Fruit fly (Drosophila melanogaster) whole organism, embryonic: Measurements from ENCODE around the gene Ada1-1.

ENCODE experiments used
- Asciz ChIP-seq: fragments of 200-800 bp; sonication (Bioruptor generic); optimal IDR thresholded peaks from 2 replicates; lab custom pipeline; 2017; ENCODE audit warnings: missing biosample characterization, mild to moderate bottlenecking, missing genetic modification characterization, missing genetic modification reagents
- Blimp-1 ChIP-seq: fragments of 200-800 bp; sonication (Bioruptor generic); optimal IDR thresholded peaks from 3 replicates; lab custom pipeline; 2018; ENCODE audit warnings: missing biosample characterization, missing genetic modification characterization, mild to moderate bottlenecking, moderate library complexity, missing genetic modification reagents
- C15 ChIP-seq: fragments of 200-800 bp; sonication (Bioruptor generic); IDR thresholded peaks from 3 replicates; pipeline ENCODE4 v1.3.6; 2022; ENCODE audit warnings: missing biosample characterization, missing genetic modification characterization
- CG10654 ChIP-seq: fragments of 200-800 bp; sonication (Bioruptor generic); optimal IDR thresholded peaks from 2 replicates; lab custom pipeline; 2016; ENCODE audit warnings: missing biosample characterization, missing genetic modification characterization
- CG12219 ChIP-seq: fragments of 200-800 bp; sonication (Bioruptor generic); optimal IDR thresholded peaks from 3 replicates; lab custom pipeline; 2018; ENCODE audit warnings: missing biosample characterization, mild to moderate bottlenecking, missing genetic modification characterization
- CG1233 ChIP-seq: fragments of 200-800 bp; sonication (Bioruptor generic); optimal IDR thresholded peaks from 4 replicates; lab custom pipeline; 2018; ENCODE audit warnings: missing biosample characterization, mild to moderate bottlenecking, missing genetic modification characterization
- CG14860 ChIP-seq: fragments of 200-800 bp; sonication (Bioruptor generic); IDR thresholded peaks from 3 replicates; pipeline ENCODE4 v1.3.6; 2022; ENCODE audit warnings: missing biosample characterization, missing genetic modification characterization; ENCODE audit not compliant: partially characterized antibody
- CG2678 ChIP-seq: fragments of 200-800 bp; sonication (Bioruptor generic); optimal IDR thresholded peaks from 3 replicates; lab custom pipeline; 2019; ENCODE audit warnings: missing biosample characterization, mild to moderate bottlenecking, missing genetic modification characterization, moderate library complexity
- CG34422 ChIP-seq: fragments of 200-800 bp; sonication (Bioruptor generic); IDR thresholded peaks from 3 replicates; pipeline ENCODE4 v1.3.6; 2022; ENCODE audit warnings: missing biosample characterization, missing genetic modification characterization
- CG6272 ChIP-seq: fragments of 200-800 bp; sonication (Bioruptor generic); IDR thresholded peaks from 2 replicates; pipeline ENCODE4 v1.3.6; 2022; ENCODE audit warnings: missing biosample characterization, missing genetic modification characterization
- CG9609 ChIP-seq: fragments of 200-800 bp; sonication (Bioruptor generic); optimal IDR thresholded peaks from 3 replicates; lab custom pipeline; 2016; ENCODE audit warnings: missing biosample characterization, missing genetic modification characterization
- Chrac-16 ChIP-seq: fragments of 200-800 bp; sonication (Bioruptor generic); optimal IDR thresholded peaks from 3 replicates; lab custom pipeline; 2016; ENCODE audit warnings: missing biosample characterization, missing genetic modification characterization
- CkIIα-i1 ChIP-seq: fragments of 200-800 bp; sonication (Bioruptor generic); IDR thresholded peaks from 2 replicates; pipeline ENCODE4 v1.3.6; 2022; ENCODE audit warnings: missing biosample characterization, missing genetic modification characterization
- Dad ChIP-seq: fragments of 200-800 bp; sonication (Bioruptor generic); optimal IDR thresholded peaks from 3 replicates; lab custom pipeline; 2016; ENCODE audit warnings: missing biosample characterization, missing genetic modification characterization
- Doc3 ChIP-seq: fragments of 200-800 bp; sonication (Bioruptor generic); IDR thresholded peaks from 3 replicates; pipeline ENCODE4 v1.3.6; 2022; ENCODE audit warnings: missing biosample characterization, missing genetic modification characterization; ENCODE audit not compliant: partially characterized antibody
- GATAe ChIP-seq: fragments of 200-800 bp; sonication (Bioruptor generic); conservative IDR thresholded peaks from 2 replicates; pipeline ENCODE4 v1.3.6; 2022; ENCODE audit warnings: missing biosample characterization, missing genetic modification characterization
- HLHmδ ChIP-seq: fragments of 200-800 bp; sonication (Bioruptor generic); optimal IDR thresholded peaks from 2 replicates; lab custom pipeline; 2018; ENCODE audit warnings: missing biosample characterization, mild to moderate bottlenecking, missing genetic modification characterization, moderate library complexity
- Jarid2 ChIP-seq: fragments of 200-800 bp; sonication (Bioruptor generic); optimal IDR thresholded peaks from 3 replicates; lab custom pipeline; 2017; ENCODE audit warnings: mild to moderate bottlenecking, missing biosample characterization, missing genetic modification reagents, missing genetic modification characterization
- MESR4 ChIP-seq: fragments of 200-800 bp; sonication (Bioruptor generic); optimal IDR thresholded peaks from 2 replicates; lab custom pipeline; 2018; ENCODE audit warnings: missing biosample characterization, mild to moderate bottlenecking, missing genetic modification characterization, moderate library complexity
- MTF-1 ChIP-seq: fragments of 200-800 bp; sonication (Bioruptor generic); optimal IDR thresholded peaks from 2 replicates; lab custom pipeline; 2018; ENCODE audit warnings: missing biosample characterization, mild to moderate bottlenecking, missing genetic modification characterization, borderline replicate concordance
- Mrtf ChIP-seq: fragments of 200-800 bp; sonication (Bioruptor generic); IDR thresholded peaks from 3 replicates; pipeline ENCODE4 v1.3.6; 2022; ENCODE audit warnings: missing biosample characterization, missing genetic modification characterization
- Sin3A ChIP-seq: fragments of >200 bp; optimal IDR thresholded peaks from 2 replicates; lab custom pipeline; 2018
- Sox100B ChIP-seq: fragments of 200-800 bp; sonication (Bioruptor generic); optimal IDR thresholded peaks from 3 replicates; lab custom pipeline; 2018; ENCODE audit warnings: missing biosample characterization, mild to moderate bottlenecking, missing genetic modification characterization
- TFAM ChIP-seq: fragments of 200-800 bp; sonication (Bioruptor generic); optimal IDR thresholded peaks from 2 replicates; lab custom pipeline; 2017; ENCODE audit warnings: missing biosample characterization, missing genetic modification characterization, inconsistent platforms
- Trl ChIP-seq, 3 experiments: fragments of >200 bp in 2 of 3; fragments of 200-800 bp in 1 of 3; sonication (Bioruptor generic) in 1 of 3; optimal IDR thresholded peaks; 2 replicates in 1 of 3; 3 replicates in 2 of 3; lab custom pipeline; 2016 to 2017; ENCODE audit warnings: missing biosample characterization in 1 of 3, missing genetic modification characterization in 1 of 3
- ato ChIP-seq: fragments of 200-800 bp; sonication (Bioruptor generic); IDR thresholded peaks from 2 replicates; pipeline ENCODE4 v1.3.6; 2022; ENCODE audit warnings: missing biosample characterization, missing genetic modification characterization; ENCODE audit not compliant: partially characterized antibody
- az2 ChIP-seq: fragments of 200-800 bp; sonication (Bioruptor generic); optimal IDR thresholded peaks from 3 replicates; lab custom pipeline; 2016; ENCODE audit warnings: missing biosample characterization, missing genetic modification characterization
- chinmo ChIP-seq: fragments of 200-800 bp; sonication (Bioruptor generic); IDR thresholded peaks from 4 replicates; pipeline ENCODE4 v1.3.6; 2022; ENCODE audit warnings: missing biosample characterization, missing genetic modification characterization; ENCODE audit not compliant: partially characterized antibody
- cwo ChIP-seq: fragments of 200-800 bp; sonication (Bioruptor generic); optimal IDR thresholded peaks from 3 replicates; lab custom pipeline; 2017; ENCODE audit warnings: missing biosample characterization, missing genetic modification characterization, mild to moderate bottlenecking, moderate library complexity, missing genetic modification reagents
- dan ChIP-seq: fragments of 200-800 bp; sonication (Bioruptor generic); IDR thresholded peaks from 2 replicates; pipeline ENCODE4 v1.3.6; 2022; ENCODE audit warnings: missing biosample characterization, missing genetic modification characterization
- dimm ChIP-seq: fragments of 200-800 bp; sonication (Bioruptor generic); IDR thresholded peaks from 2 replicates; pipeline ENCODE4 v1.3.6; 2022; ENCODE audit warnings: missing biosample characterization, missing genetic modification characterization
- disco-r ChIP-seq: fragments of 200-800 bp; sonication (Bioruptor generic); optimal IDR thresholded peaks from 2 replicates; lab custom pipeline; 2016; ENCODE audit warnings: missing biosample characterization, missing genetic modification characterization
- dm ChIP-seq: fragments of 200-800 bp; sonication (Bioruptor generic); optimal IDR thresholded peaks from 3 replicates; lab custom pipeline; 2016; ENCODE audit warnings: missing biosample characterization, missing genetic modification characterization
- ewg ChIP-seq: fragments of 200-800 bp; sonication (Bioruptor generic); optimal IDR thresholded peaks from 3 replicates; lab custom pipeline; 2017; ENCODE audit warnings: mild to moderate bottlenecking, missing biosample characterization, missing genetic modification reagents, missing genetic modification characterization
- gcm ChIP-seq: fragments of 200-800 bp; sonication (Bioruptor generic); optimal IDR thresholded peaks from 2 replicates; lab custom pipeline; 2019; ENCODE audit warnings: missing biosample characterization, mild to moderate bottlenecking, missing genetic modification characterization, moderate library complexity
- h ChIP-seq: fragments of >200 bp; optimal IDR thresholded peaks from 2 replicates; lab custom pipeline; 2017
- ham ChIP-seq: fragments of 200-800 bp; sonication (Bioruptor generic); IDR thresholded peaks from 2 replicates; pipeline ENCODE4 v1.3.6; 2022; ENCODE audit warnings: missing biosample characterization, missing genetic modification characterization
- hb ChIP-seq: fragments of 200-800 bp; sonication (Bioruptor generic); IDR thresholded peaks from 3 replicates; pipeline ENCODE4 v1.3.6; 2022; ENCODE audit warnings: missing biosample characterization, missing genetic modification characterization; ENCODE audit not compliant: partially characterized antibody
- hth ChIP-seq: fragments of >200 bp; optimal IDR thresholded peaks from 2 replicates; lab custom pipeline; 2017; ENCODE audit warnings: inconsistent platforms
- lilli ChIP-seq: fragments of 200-800 bp; sonication (Bioruptor generic); optimal IDR thresholded peaks from 3 replicates; lab custom pipeline; 2016; ENCODE audit warnings: missing biosample characterization, missing genetic modification characterization
- mam ChIP-seq: fragments of 200-800 bp; sonication (Bioruptor generic); optimal IDR thresholded peaks from 3 replicates; lab custom pipeline; 2016; ENCODE audit warnings: missing biosample characterization, missing genetic modification characterization
- pfk ChIP-seq: fragments of 200-800 bp; sonication (Bioruptor generic); optimal IDR thresholded peaks from 2 replicates; lab custom pipeline; 2018; ENCODE audit warnings: missing biosample characterization, mild to moderate bottlenecking, missing genetic modification characterization, moderate library complexity
- prd ChIP-seq, 3 experiments: fragments of >200 bp in 2 of 3; fragments of 200-800 bp in 1 of 3; sonication (Bioruptor generic) in 1 of 3; optimal IDR thresholded peaks in 2 of 3; IDR thresholded peaks in 1 of 3; 2 replicates in 2 of 3; 3 replicates in 1 of 3; pipeline versions ENCODE4 v1.3.6 to Lab custom; 2017 to 2022; ENCODE audit warnings: missing biosample characterization in 1 of 3, missing genetic modification characterization in 1 of 3
- ranshi ChIP-seq: fragments of 200-800 bp; sonication (Bioruptor generic); IDR thresholded peaks from 2 replicates; pipeline ENCODE4 v1.3.6; 2022; ENCODE audit warnings: missing biosample characterization, missing genetic modification characterization
- run ChIP-seq: fragments of 200-800 bp; sonication (Bioruptor generic); optimal IDR thresholded peaks from 3 replicates; lab custom pipeline; 2018; ENCODE audit warnings: missing biosample characterization, mild to moderate bottlenecking, missing genetic modification characterization
- seq ChIP-seq: fragments of 200-800 bp; sonication (Bioruptor generic); IDR thresholded peaks from 2 replicates; pipeline ENCODE4 v1.3.6; 2022; ENCODE audit warnings: missing biosample characterization, missing genetic modification characterization
- sug ChIP-seq: fragments of 200-800 bp; optimal IDR thresholded peaks from 2 replicates; lab custom pipeline; 2019; ENCODE audit warnings: missing biosample characterization, mild to moderate bottlenecking, missing genetic modification characterization, moderate library complexity
- tin ChIP-seq: fragments of 200-800 bp; sonication (Bioruptor generic); optimal IDR thresholded peaks from 3 replicates; lab custom pipeline; 2016; ENCODE audit warnings: missing biosample characterization, missing genetic modification characterization
- zen ChIP-seq: fragments of 200-800 bp; sonication (Bioruptor generic); optimal IDR thresholded peaks from 3 replicates; lab custom pipeline; 2018; ENCODE audit warnings: missing biosample characterization, mild to moderate bottlenecking, missing genetic modification characterization, moderate library complexity

Ada1-1 gene

dm6 chr2L:12002922-12003791 lies 6.5 kb downstream of the Ada1-1 start (continued):
- TF ChIP-seq Dad (GFP tag; lab: Kevin White, UChicago) (no peak), ato (GFP tag; lab: Robert Waterston, UW) (no peak), h (lab: Kevin White, UChicago) (peak; percentile 28), Mrtf (no peak), C15 (GFP tag; lab: Robert Waterston, UW) (no peak), run (tag; lab: Kevin White, UChicago) (peak; percentile 28), CG14860 (GFP tag; lab: Robert Waterston, UW) (no peak), ham (GFP tag; lab: Robert Waterston, UW) (no peak), hth (lab: Kevin White, UChicago) (no peak), Sin3A (lab: Kevin White, UChicago) (no peak), az2 (GFP tag; lab: Kevin White, UChicago) (peak; percentile 53), CG2678 (tag; lab: Kevin White, UChicago) (peak; percentile 49), tin (GFP tag; lab: Kevin White, UChicago) (peak; percentile 32), CG34422 (GFP tag; lab: Robert Waterston, UW) (no peak), GATAe (GFP tag; lab: Robert Waterston, UW) (no peak), pfk (GFP tag; lab: Kevin White, UChicago) (no peak), ranshi (GFP tag; lab: Robert Waterston, UW) (no peak), lilli (GFP tag; lab: Kevin White, UChicago) (peak; percentile 55), mam (no peak), ewg (GFP tag; lab: Kevin White, UChicago) (no peak), dimm (GFP tag; lab: Robert Waterston, UW) (no peak), disco-r (GFP tag; lab: Kevin White, UChicago) (no peak), CG6272 (GFP tag; lab: Robert Waterston, UW) (no peak; the same call in 1 of the 2 replicates), CG10654 (peak; percentile 31), Chrac-16 (GFP tag; lab: Kevin White, UChicago) (peak; percentile 16), prd (optimal IDR thresholded peaks at IDR 0.05; lab: Kevin White, UChicago) (no peak), prd (GFP tag; IDR thresholded peaks at IDR 0.05; lab: Robert Waterston, UW) (no peak), cwo (GFP tag; lab: Kevin White, UChicago) (peak; percentile 100), Blimp-1 (no peak), dan (GFP tag; lab: Robert Waterston, UW) (no peak), seq (GFP tag; lab: Robert Waterston, UW) (no peak), MTF-1 (GFP tag; lab: Kevin White, UChicago) (peak; percentile 44), gcm (peak; percentile 94), chinmo (no peak), zen (tag; lab: Kevin White, UChicago) (no peak), HLHmδ (GFP tag; lab: Kevin White, UChicago) (peak; percentile 74), TFAM (GFP tag; lab: Kevin White, UChicago) (no peak), sug (peak; percentile 98), dm (GFP tag; lab: Kevin White, UChicago) (no peak), hb (GFP tag; lab: Robert Waterston, UW) (no peak), Doc3 (no peak), CG9609 (no peak), Jarid2 (GFP tag; lab: Kevin White, UChicago) (no peak), Trl (optimal IDR thresholded peaks at IDR 0.05; lab: Kevin White, UChicago) (no peak), Trl (GFP tag; optimal IDR thresholded peaks at IDR 0.05; lab: Kevin White, UChicago) (peak; percentile 42), CkIIα-i1 (GFP tag; lab: Robert Waterston, UW) (no peak), CG1233 (GFP tag; lab: Kevin White, UChicago) (peak; percentile 27), Asciz (GFP tag; lab: Kevin White, UChicago) (no peak), MESR4 (GFP tag; lab: Kevin White, UChicago) (no peak), CG12219 (peak; percentile 31), Sox100B (peak; percentile 24)
